Worm (Caenorhabditis elegans) whole organism, L3 larva: ENCODE measurements around the gene T01G6.1.

Experiments used
- aly-2 ChIP-seq: fragments of 150-350 bp; optimal IDR thresholded peaks from 2 replicates; lab custom pipeline; 2014; ENCODE audit warnings: missing biosample characterization, missing genetic modification characterization
- ama-1 ChIP-seq: fragments of 150-350 bp; optimal IDR thresholded peaks from 2 replicates; lab custom pipeline; 2018
- ceh-28 ChIP-seq: fragments of 150-350 bp; optimal IDR thresholded peaks from 2 replicates; lab custom pipeline; 2014; ENCODE audit warnings: missing biosample characterization, missing genetic modification reagents, missing genetic modification characterization
- ceh-82 ChIP-seq: fragments of 150-350 bp; optimal IDR thresholded peaks from 2 replicates; lab custom pipeline; 2014; ENCODE audit warnings: missing biosample characterization, missing genetic modification characterization
- ceh-9 ChIP-seq: sonication (generic microtip); optimal IDR thresholded peaks from 2 replicates; lab custom pipeline; 2018; ENCODE audit warnings: missing biosample characterization, missing genetic modification characterization
- daf-12 ChIP-seq: fragments of 150-350 bp; optimal IDR thresholded peaks from 2 replicates; lab custom pipeline; 2014; ENCODE audit warnings: missing biosample characterization, missing genetic modification reagents, missing genetic modification characterization
- egl-5 ChIP-seq: fragments of 150-350 bp; optimal IDR thresholded peaks from 2 replicates; lab custom pipeline; 2017; ENCODE audit warnings: missing biosample characterization, missing genetic modification reagents, missing genetic modification characterization, inconsistent platforms
- elt-1 ChIP-seq: fragments of 150-350 bp; optimal IDR thresholded peaks from 2 replicates; lab custom pipeline; 2014; ENCODE audit warnings: missing biosample characterization, missing genetic modification characterization
- elt-2 ChIP-seq: sonication (generic microtip); optimal IDR thresholded peaks from 2 replicates; lab custom pipeline; 2016; ENCODE audit warnings: missing genetic modification reagents, mild to moderate bottlenecking, missing genetic modification characterization, missing compliant biosample characterization
- elt-3 ChIP-seq, 3 experiments: fragments of 150-350 bp in 1 of 3; sonication (generic microtip) in 2 of 3; optimal IDR thresholded peaks; 2 replicates in 2 of 3; 4 replicates in 1 of 3; lab custom pipeline; 2014 to 2017; ENCODE audit warnings: missing biosample characterization in 3 of 3, missing genetic modification characterization in 3 of 3
- eor-1 ChIP-seq, 2 experiments: fragments of 150-350 bp; optimal IDR thresholded peaks; 2 replicates each; lab custom pipeline; 2014 to 2018; ENCODE audit warnings: missing biosample characterization in 2 of 2, missing genetic modification characterization in 2 of 2
- fkh-10 ChIP-seq: sonication (generic microtip); optimal IDR thresholded peaks from 2 replicates; lab custom pipeline; 2017; ENCODE audit warnings: missing biosample characterization, missing genetic modification reagents, missing genetic modification characterization
- fkh-2 ChIP-seq: fragments of 150-350 bp; optimal IDR thresholded peaks from 2 replicates; lab custom pipeline; 2014; ENCODE audit warnings: missing biosample characterization, missing genetic modification reagents, missing genetic modification characterization
- fos-1 ChIP-seq: fragments of 150-350 bp; optimal IDR thresholded peaks from 2 replicates; lab custom pipeline; 2014; ENCODE audit warnings: missing biosample characterization, missing genetic modification characterization
- hmg-11 ChIP-seq: sonication (generic microtip); optimal IDR thresholded peaks from 2 replicates; lab custom pipeline; 2016; ENCODE audit warnings: missing genetic modification characterization, missing compliant biosample characterization
- jun-1 ChIP-seq: fragments of 150-350 bp; optimal IDR thresholded peaks from 2 replicates; lab custom pipeline; 2014; ENCODE audit warnings: missing biosample characterization, missing genetic modification reagents, missing genetic modification characterization
- mdl-1 ChIP-seq: fragments of 150-350 bp; optimal IDR thresholded peaks from 2 replicates; lab custom pipeline; 2014; ENCODE audit warnings: missing biosample characterization, missing genetic modification characterization
- nfya-1 ChIP-seq: sonication (generic microtip); optimal IDR thresholded peaks from 2 replicates; lab custom pipeline; 2017; ENCODE audit warnings: missing genetic modification characterization, mild to moderate bottlenecking, missing compliant biosample characterization, antibody characterized with exemption, moderate library complexity; ENCODE audit not compliant: insufficient read depth
- nhr-12 ChIP-seq: fragments of 150-350 bp; optimal IDR thresholded peaks from 2 replicates; lab custom pipeline; 2014; ENCODE audit warnings: missing biosample characterization, missing genetic modification characterization
- nhr-23 ChIP-seq: fragments of 150-350 bp; optimal IDR thresholded peaks from 2 replicates; lab custom pipeline; 2014; ENCODE audit warnings: missing biosample characterization, missing genetic modification reagents, missing genetic modification characterization
- nhr-25 ChIP-seq: sonication (generic microtip); optimal IDR thresholded peaks from 2 replicates; lab custom pipeline; 2017; ENCODE audit warnings: missing biosample characterization, missing genetic modification characterization
- nhr-43 ChIP-seq: sonication (generic microtip); optimal IDR thresholded peaks from 2 replicates; lab custom pipeline; 2016; ENCODE audit warnings: mild to moderate bottlenecking, missing genetic modification characterization, missing compliant biosample characterization; ENCODE audit not compliant: poor library complexity, severe bottlenecking
- nhr-76 ChIP-seq: fragments of 150-350 bp; sonication (generic microtip); optimal IDR thresholded peaks from 5 replicates; lab custom pipeline; 2014; ENCODE audit warnings: missing biosample characterization, missing genetic modification characterization
- pqm-1 ChIP-seq: fragments of 150-350 bp; optimal IDR thresholded peaks from 2 replicates; lab custom pipeline; 2017; ENCODE audit warnings: missing biosample characterization, missing genetic modification characterization, inconsistent platforms
- skn-1 ChIP-seq: fragments of 150-350 bp; optimal IDR thresholded peaks from 2 replicates; lab custom pipeline; 2014; ENCODE audit warnings: missing biosample characterization, missing genetic modification characterization
- zag-1 ChIP-seq: fragments of 150-350 bp; optimal IDR thresholded peaks from 2 replicates; lab custom pipeline; 2014; ENCODE audit warnings: missing biosample characterization, missing genetic modification characterization
- ztf-4 ChIP-seq: fragments of 150-350 bp; optimal IDR thresholded peaks from 2 replicates; lab custom pipeline; 2014; ENCODE audit warnings: missing biosample characterization, missing genetic modification characterization

Gene T01G6.1

ce11 chrV:534176-534575 lies 36.7 kb downstream of the T01G6.1 start, which contains the start of gene nhr-132:
Gene nhr-132, plus strand, starts transcription at chrV:534446.
- peak; percentile 53 for TF ChIP-seq ceh-28 (tag; lab: Kevin White, UChicago)
- peak in 1 of 3 experiments; percentile 58 for TF ChIP-seq elt-3 (tag; optimal IDR thresholded peaks at IDR 0.05; lab: Kevin White, UChicago)
- peak; percentile 60 for TF ChIP-seq elt-2 (tag; lab: Kevin White, UChicago)
- no peak for TF ChIP-seq fos-1
- peak; percentile 14 for TF ChIP-seq egl-5 (tag; lab: Kevin White, UChicago)
- no peak for TF ChIP-seq skn-1 (tag; lab: Kevin White, UChicago)
- TF ChIP-seq nhr-23 (tag; lab: Kevin White, UChicago), result peak; percentile 27
- TF ChIP-seq ceh-82 (tag; lab: Kevin White, UChicago), result no peak
- peak; percentile 18 for TF ChIP-seq hmg-11 (tag; lab: Kevin White, UChicago)
- TF ChIP-seq nhr-25 (tag; lab: Kevin White, UChicago), result peak; percentile 28
- TF ChIP-seq pqm-1 (tag; lab: Kevin White, UChicago), result peak; percentile 73
- TF ChIP-seq fkh-10 (GFP tag; lab: Kevin White, UChicago), result no peak
- no peak for TF ChIP-seq eor-1 (tag; optimal IDR thresholded peaks at IDR 0.05; lab: Kevin White, UChicago)

- TF ChIP-seq nfya-1 (tag; lab: Kevin White, UChicago), result no peak
- TF ChIP-seq ama-1 (lab: Kevin White, UChicago), result no peak
- TF ChIP-seq mdl-1, result no peak
- no peak for TF ChIP-seq zag-1
- TF ChIP-seq nhr-12 (tag; lab: Kevin White, UChicago), result no peak
- no peak for TF ChIP-seq egl-5 (tag; lab: Kevin White, UChicago)
- no peak for TF ChIP-seq ceh-9
- no peak for TF ChIP-seq ceh-82 (tag; lab: Kevin White, UChicago)
- TF ChIP-seq, all 47 proteins: peak for 0
Observed at ce11 chrV:536571-536970, 39.1 kb downstream of the T01G6.1 start, which contains the start of gene C14C6.5. Gene C14C6.5, plus strand, starts transcription at chrV:536628.

- peak; percentile 95 for TF ChIP-seq elt-1
- peak; percentile 87 for TF ChIP-seq nhr-23 (tag; lab: Kevin White, UChicago)
- peak; percentile 32 for TF ChIP-seq nhr-25 (tag; lab: Kevin White, UChicago)
- TF ChIP-seq nhr-43, result peak; percentile 67
- TF ChIP-seq nhr-76 (tag; lab: Kevin White, UChicago), result no peak
Observed at ce11 chrV:539040-539510, 41.6 kb downstream of the T01G6.1 start, which contains the start of gene nhr-155. Gene nhr-155, plus strand, starts transcription at chrV:539460.

- TF ChIP-seq mdl-1, result no peak
- TF ChIP-seq elt-1, result peak; percentile 68
Observed at ce11 chrV:541470-541869, 44.0 kb downstream of the T01G6.1 start.

- TF ChIP-seq daf-12, result no peak
- TF ChIP-seq fkh-2 (tag; lab: Kevin White, UChicago), result no peak
- peak; percentile 64 for TF ChIP-seq elt-1
- no peak for TF ChIP-seq zag-1
- no peak for TF ChIP-seq jun-1 (tag; lab: Kevin White, UChicago)
- TF ChIP-seq aly-2 (tag; lab: Kevin White, UChicago), result no peak
Observed at ce11 chrV:543169-543568, 45.7 kb downstream of the T01G6.1 start, which contains the start of gene C14C6.3. Gene C14C6.3, plus strand, starts transcription at chrV:543469.

ce11 chrV:547980-548379 lies 50.5 kb downstream of the T01G6.1 start, which contains the start of gene C14C6.6:
Gene C14C6.6, minus strand, starts transcription at chrV:548080.
- TF ChIP-seq elt-2 (tag; lab: Kevin White, UChicago) (no peak), ztf-4 (no peak)
